Fruit fly (Drosophila melanogaster): ENCODE data around the gene CG18094.

The CG18094 gene

dm6 chr2L:19492934-19493686 lies 3.0 kb downstream of the CG18094 start, which contains the start of the genes swm and Ctu2 (continued):
- TF ChIP-seq CG43689 (GFP tag; IDR thresholded peaks at IDR 0.05) (no peak), CG10543 (GFP tag; optimal IDR thresholded peaks at IDR 0.05) (peak; percentile 84), CG2712 (tag; optimal IDR thresholded peaks at IDR 0.05) (peak; percentile 81), Dll (GFP tag; IDR thresholded peaks at IDR 0.05; ENCODE audit: partially characterized antibody) (peak; percentile 81), dmrt11E (tag; optimal IDR thresholded peaks at IDR 0.05) (peak; percentile 65), kay (GFP tag; optimal IDR thresholded peaks at IDR 0.05) (no peak), CTCF (GFP tag; optimal IDR thresholded peaks at IDR 0.05) (no peak), CG2116 (GFP tag; optimal IDR thresholded peaks at IDR 0.05) (peak; percentile 98), aop (GFP tag; IDR thresholded peaks at IDR 0.05) (no peak), CG10959 (GFP tag; IDR thresholded peaks at IDR 0.05) (no peak), CG11696 (GFP tag; IDR thresholded peaks at IDR 0.05) (no peak), ash1 (GFP tag; optimal IDR thresholded peaks at IDR 0.05) (no peak), CG9437 (GFP tag; optimal IDR thresholded peaks at IDR 0.05) (peak; percentile 79), gsb (GFP tag; IDR thresholded peaks at IDR 0.05) (no peak), inv (GFP tag; IDR thresholded peaks at IDR 0.05; ENCODE audit: partially characterized antibody) (peak; percentile 62), Mes4 (GFP tag; optimal IDR thresholded peaks at IDR 0.05) (no peak), ranshi (GFP tag; IDR thresholded peaks at IDR 0.05) (peak; percentile 30; the same call in 1 of the 2 replicates), CG9817 (tag; optimal IDR thresholded peaks at IDR 0.05) (peak; percentile 79), CG34422 (GFP tag; IDR thresholded peaks at IDR 0.05) (peak; percentile 39; the same call in 1 of the 3 replicates), Fer2 (tag; optimal IDR thresholded peaks at IDR 0.05) (peak; percentile 69), CG15601 (tag; optimal IDR thresholded peaks at IDR 0.05) (peak; percentile 64), CG18599 (GFP tag; optimal IDR thresholded peaks at IDR 0.05) (no peak), CG14050 (GFP tag; IDR thresholded peaks at IDR 0.05) (0 out of 3 replicates have a peak, but pooled peaks have one; percentile 24), CG6854 (GFP tag; optimal IDR thresholded peaks at IDR 0.05) (no peak), Hr78 (GFP tag; optimal IDR thresholded peaks at IDR 0.05) (no peak), chinmo (GFP tag; IDR thresholded peaks at IDR 0.05; ENCODE audit: partially characterized antibody) (0 out of 4 replicates have a peak, but pooled peaks have one; percentile 80), mirr (GFP tag; optimal IDR thresholded peaks at IDR 0.05) (no peak), CG7839 (tag; optimal IDR thresholded peaks at IDR 0.05) (peak; percentile 77), Drgx (GFP tag; IDR thresholded peaks at IDR 0.05) (no peak), Oli (tag; optimal IDR thresholded peaks at IDR 0.05) (no peak), CG1647 (GFP tag; optimal IDR thresholded peaks at IDR 0.05) (no peak), oc (tag; optimal IDR thresholded peaks at IDR 0.05) (peak; percentile 37), Sin3A (optimal IDR thresholded peaks at IDR 0.05) (peak; percentile 66), slou (GFP tag; optimal IDR thresholded peaks at IDR 0.05) (peak; percentile 34), hth (optimal IDR thresholded peaks at IDR 0.05) (no peak), tgo (GFP tag; IDR thresholded peaks at IDR 0.05) (peak; percentile 42; the same call in 2 of the 3 replicates), HmgZ (tag; optimal IDR thresholded peaks at IDR 0.05) (peak; percentile 22), Kr (GFP tag; optimal IDR thresholded peaks at IDR 0.05) (no peak), CG17361 (GFP tag; IDR thresholded peaks at IDR 0.05) (peak; percentile 87), crol (GFP tag; IDR thresholded peaks at IDR 0.05) (no peak), CG30431 (GFP tag; optimal IDR thresholded peaks at IDR 0.05) (no peak), CG13287 (GFP tag; IDR thresholded peaks at IDR 0.05; ENCODE audit: partially characterized antibody) (peak; percentile 71), CG10147 (GFP tag; optimal IDR thresholded peaks at IDR 0.05) (peak; percentile 51), CG11695 (GFP tag; IDR thresholded peaks at IDR 0.05) (peak; percentile 64; the same call in 2 of the 3 replicates), CG4617 (GFP tag; optimal IDR thresholded peaks at IDR 0.05; ENCODE audit: borderline replicate concordance) (peak; percentile 45), GATAe (GFP tag; conservative IDR thresholded peaks at IDR 0.05) (0 out of 2 replicates have a peak, but pooled peaks have one; percentile 24), Lpt (GFP tag; optimal IDR thresholded peaks at IDR 0.05) (no peak), sna (GFP tag; IDR thresholded peaks at IDR 0.05; ENCODE audit: partially characterized antibody) (peak; percentile 67; the same call in 1 of the 2 replicates), ase (GFP tag; IDR thresholded peaks at IDR 0.05) (no peak), NfI (GFP tag; optimal IDR thresholded peaks at IDR 0.05) (peak; percentile 64)
